Fruit fly (Drosophila melanogaster): ENCODE results near the gene Nop56.

Gene Nop56

dm6 chr3R:22447195-22447873, 26.5 kb upstream of the Nop56 start, which contains the start of gene CG34288 (continued):
- TF ChIP-seq Dp (GFP tag; optimal IDR thresholded peaks at IDR 0.05): peak; percentile 76
- TF ChIP-seq Dll (GFP tag; IDR thresholded peaks at IDR 0.05; ENCODE audit: partially characterized antibody): peak; percentile 59; the same call in 2 of the 4 replicates
- no peak for TF ChIP-seq pfk (GFP tag; optimal IDR thresholded peaks at IDR 0.05)
- no peak for TF ChIP-seq aop (GFP tag; IDR thresholded peaks at IDR 0.05)
- 0 out of 2 replicates have a peak, but pooled peaks have one; percentile 5 for TF ChIP-seq toy (GFP tag; IDR thresholded peaks at IDR 0.05)
- no peak for TF ChIP-seq cad (GFP tag; optimal IDR thresholded peaks at IDR 0.05)
- no peak for TF ChIP-seq CG15479 (GFP tag; optimal IDR thresholded peaks at IDR 0.05)
- TF ChIP-seq CG16863 (GFP tag; optimal IDR thresholded peaks at IDR 0.05): no peak
- TF ChIP-seq cg (GFP tag; optimal IDR thresholded peaks at IDR 0.05): no peak
- TF ChIP-seq CG8359 (GFP tag; optimal IDR thresholded peaks at IDR 0.05; ENCODE audit: borderline replicate concordance): no peak
- TF ChIP-seq CG2678 (tag; optimal IDR thresholded peaks at IDR 0.05): peak; percentile 58
- TF ChIP-seq tap (tag; optimal IDR thresholded peaks at IDR 0.05): peak; percentile 30
- TF ChIP-seq Sox102F (GFP tag; optimal IDR thresholded peaks at IDR 0.05): peak; percentile 38
- TF ChIP-seq ftz-f1 (GFP tag; optimal IDR thresholded peaks at IDR 0.05): no peak
- TF ChIP-seq ranshi (GFP tag; IDR thresholded peaks at IDR 0.05): peak; percentile 53; the same call in 1 of the 2 replicates
- TF ChIP-seq CkIIα-i1 (GFP tag; IDR thresholded peaks at IDR 0.05): peak; percentile 39; the same call in 1 of the 2 replicates
- no peak for TF ChIP-seq CG4707 (GFP tag; optimal IDR thresholded peaks at IDR 0.05)
- no peak for TF ChIP-seq scrt (GFP tag; optimal IDR thresholded peaks at IDR 0.05)
- no peak for TF ChIP-seq CG12391 (tag; optimal IDR thresholded peaks at IDR 0.05)
- TF ChIP-seq CG7357 (GFP tag; IDR thresholded peaks at IDR 0.05): no peak
- no peak for TF ChIP-seq vnd (GFP tag; IDR thresholded peaks at IDR 0.05; ENCODE audit: partially characterized antibody)
- no peak for TF ChIP-seq CG31365 (tag; optimal IDR thresholded peaks at IDR 0.05)

DNA sequence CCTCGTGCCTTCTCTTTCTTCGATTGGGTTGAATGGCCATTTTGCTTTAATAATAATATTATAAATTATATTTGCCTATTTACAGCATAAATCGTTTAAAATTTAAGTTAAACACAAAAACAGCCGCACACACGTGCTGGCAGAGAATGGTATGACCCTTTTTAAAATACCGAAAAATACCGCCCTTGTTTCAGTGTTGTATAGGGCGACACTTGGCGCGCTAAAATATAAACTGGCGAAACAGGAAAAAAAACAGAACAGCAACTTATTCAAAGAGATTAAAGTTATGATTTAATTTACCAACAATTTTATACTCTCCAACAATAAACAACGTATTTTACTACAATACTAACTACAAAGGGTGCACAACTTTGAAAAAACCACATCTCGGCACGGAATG, 25.6 kb upstream of the Nop56 start, which contains the start of gene CG12499:
CG12499 (minus strand) TSS at position 95 of the 400 bp plus-strand sequence.
- peak; percentile 32 for TF ChIP-seq YL-1 (GFP tag; optimal IDR thresholded peaks at IDR 0.05)
- TF ChIP-seq fd102C (GFP tag; optimal IDR thresholded peaks at IDR 0.05): no peak
- no peak for TF ChIP-seq zen2 (GFP tag; IDR thresholded peaks at IDR 0.05; ENCODE audit: partially characterized antibody)
- no peak for TF ChIP-seq mirr (GFP tag; optimal IDR thresholded peaks at IDR 0.05)
- no peak for TF ChIP-seq inv (GFP tag; IDR thresholded peaks at IDR 0.05; ENCODE audit: partially characterized antibody)
- no peak for TF ChIP-seq ewg (GFP tag; optimal IDR thresholded peaks at IDR 0.05)
- TF ChIP-seq nau (GFP tag; optimal IDR thresholded peaks at IDR 0.05): no peak
- no peak for TF ChIP-seq Fer2 (tag; optimal IDR thresholded peaks at IDR 0.05)
- TF ChIP-seq cwo (GFP tag; optimal IDR thresholded peaks at IDR 0.05): peak; percentile 92
- no peak for TF ChIP-seq ssp (GFP tag; IDR thresholded peaks at IDR 0.05)
- TF ChIP-seq peb (GFP tag; IDR thresholded peaks at IDR 0.05): no peak
- TF ChIP-seq wor (GFP tag; IDR thresholded peaks at IDR 0.05): no peak
- peak; percentile 36 for TF ChIP-seq CG9797 (GFP tag; optimal IDR thresholded peaks at IDR 0.05)
- TF ChIP-seq crol (GFP tag; IDR thresholded peaks at IDR 0.05): no peak
- no peak for TF ChIP-seq ind (GFP tag; optimal IDR thresholded peaks at IDR 0.05)
- no peak for TF ChIP-seq tna (GFP tag; IDR thresholded peaks at IDR 0.05; ENCODE audit: partially characterized antibody)
- no peak for TF ChIP-seq gsb (GFP tag; IDR thresholded peaks at IDR 0.05)
- no peak for TF ChIP-seq CG12104 (GFP tag; optimal IDR thresholded peaks at IDR 0.05)
- TF ChIP-seq CG9727 (GFP tag; optimal IDR thresholded peaks at IDR 0.05): no peak
- no peak for TF ChIP-seq CG11456 (GFP tag; IDR thresholded peaks at IDR 0.05)
- TF ChIP-seq usp (GFP tag; optimal IDR thresholded peaks at IDR 0.05): no peak
- no peak for TF ChIP-seq CG4424 (GFP tag; optimal IDR thresholded peaks at IDR 0.05)
- no peak for TF ChIP-seq ap (GFP tag; IDR thresholded peaks at IDR 0.05)
- peak; percentile 20 for TF ChIP-seq trem (tag; optimal IDR thresholded peaks at IDR 0.05)
- TF ChIP-seq Mrtf (GFP tag; IDR thresholded peaks at IDR 0.05): no peak
- no peak for TF ChIP-seq Optix (GFP tag; IDR thresholded peaks at IDR 0.05)
- no peak for TF ChIP-seq trh (GFP tag; optimal IDR thresholded peaks at IDR 0.05)
- TF ChIP-seq MBD-R2 (GFP tag; IDR thresholded peaks at IDR 0.05): peak; percentile 50; the same call in 1 of the 2 replicates

Measured in whole organism, embryonic.